Worm (Caenorhabditis elegans): ENCODE results near the gene clc-20.

DNA sequence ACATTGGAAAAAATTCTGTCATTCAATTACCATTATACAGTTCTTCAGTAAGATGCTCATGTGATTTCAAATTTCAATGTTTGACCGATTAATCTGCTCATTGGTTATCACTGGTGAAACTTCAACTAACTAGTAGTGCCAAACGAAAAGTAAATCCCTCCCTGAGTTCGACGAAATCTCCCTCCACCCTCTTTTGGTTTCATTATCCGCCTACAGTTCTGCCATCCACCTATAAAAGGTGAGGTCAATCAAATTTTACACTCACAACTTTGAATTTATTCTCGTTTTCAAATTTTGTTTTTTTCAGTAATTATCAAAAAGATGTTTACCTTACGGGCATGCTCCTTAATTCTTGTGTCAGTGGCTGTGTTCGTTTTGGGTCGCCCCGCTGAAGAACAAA, 29.8 kb upstream of the clc-20 start, which contains the start of gene far-8:
- no peak for TF ChIP-seq ama-1 (optimal IDR thresholded peaks at IDR 0.05)
- no peak for TF ChIP-seq B0310.2 (tag; optimal IDR thresholded peaks at IDR 0.05)
- TF ChIP-seq flt-1 (GFP tag; IDR thresholded peaks at IDR 0.05) = no peak
- TF ChIP-seq sea-1 (GFP tag; conservative IDR thresholded peaks at IDR 0.05) = no peak
- no peak for TF ChIP-seq tra-4 (tag; optimal IDR thresholded peaks at IDR 0.05)
- TF ChIP-seq F13C5.2 (tag; optimal IDR thresholded peaks at IDR 0.05) = no peak
- TF ChIP-seq tbx-11 (GFP tag; IDR thresholded peaks at IDR 0.05) = no peak
- TF ChIP-seq pes-1 (GFP tag; IDR thresholded peaks at IDR 0.05) = no peak

Data from whole organism, early embryonic.